Worm (Caenorhabditis elegans) whole organism, late embryonic: ENCODE data around the gene gcna-1.

Experiments
- C38D4.7 ChIP-seq: fragments of 200-800 bp; sonication (Bioruptor generic); optimal IDR thresholded peaks from 2 replicates; lab custom pipeline; 2018; ENCODE audit warnings: mild to moderate bottlenecking, missing genetic modification characterization, moderate library complexity, missing compliant biosample characterization
- F13H6.1 ChIP-seq: sonication (generic microtip); optimal IDR thresholded peaks from 2 replicates; lab custom pipeline; 2016; ENCODE audit warnings: missing genetic modification characterization, missing compliant biosample characterization
- K09A11.1 ChIP-seq: sonication (generic microtip); optimal IDR thresholded peaks from 2 replicates; lab custom pipeline; 2017; ENCODE audit warnings: antibody characterized with exemption, mild to moderate bottlenecking, missing genetic modification characterization, missing compliant biosample characterization; ENCODE audit not compliant: insufficient read depth
- ahr-1 ChIP-seq: sonication (generic microtip); optimal IDR thresholded peaks from 2 replicates; lab custom pipeline; 2016; ENCODE audit warnings: missing genetic modification characterization, missing compliant biosample characterization
- ama-1 ChIP-seq: fragments of 150-350 bp; optimal IDR thresholded peaks from 2 replicates; lab custom pipeline; 2014
- ceh-18 ChIP-seq: sonication (generic microtip); optimal IDR thresholded peaks from 2 replicates; lab custom pipeline; 2016; ENCODE audit warnings: missing genetic modification characterization, missing compliant biosample characterization
- ceh-2 ChIP-seq: sonication (generic microtip); optimal IDR thresholded peaks from 2 replicates; lab custom pipeline; 2016; ENCODE audit warnings: missing genotype, missing genetic modification characterization, missing compliant biosample characterization
- ceh-22 ChIP-seq: sonication (generic microtip); optimal IDR thresholded peaks from 2 replicates; lab custom pipeline; 2017; ENCODE audit warnings: missing biosample characterization, missing genetic modification characterization
- ceh-24 ChIP-seq: sonication (generic microtip); optimal IDR thresholded peaks from 2 replicates; lab custom pipeline; 2016; ENCODE audit warnings: mild to moderate bottlenecking, missing genetic modification characterization, missing compliant biosample characterization
- ceh-31 ChIP-seq: sonication (generic microtip); optimal IDR thresholded peaks from 2 replicates; lab custom pipeline; 2016; ENCODE audit warnings: missing genetic modification characterization, missing compliant biosample characterization
- ceh-6 ChIP-seq: fragments of 200-800 bp; sonication (Bioruptor generic); optimal IDR thresholded peaks from 2 replicates; lab custom pipeline; 2018; ENCODE audit warnings: mild to moderate bottlenecking, missing genetic modification characterization, missing compliant biosample characterization
- elt-4 ChIP-seq: sonication (generic microtip); optimal IDR thresholded peaks from 2 replicates; lab custom pipeline; 2016; ENCODE audit warnings: missing genetic modification characterization, missing compliant biosample characterization
- ets-4 ChIP-seq: sonication (generic microtip); optimal IDR thresholded peaks from 2 replicates; lab custom pipeline; 2016; ENCODE audit warnings: missing genetic modification characterization, missing compliant biosample characterization
- eyg-1 ChIP-seq: sonication (generic microtip); optimal IDR thresholded peaks from 2 replicates; lab custom pipeline; 2016; ENCODE audit warnings: missing genotype, missing genetic modification characterization, missing compliant biosample characterization
- fkh-10 ChIP-seq: fragments of 150-350 bp; optimal IDR thresholded peaks from 2 replicates; lab custom pipeline; 2014; ENCODE audit warnings: missing biosample characterization, missing genetic modification reagents, missing genetic modification characterization
- hlh-15 ChIP-seq: sonication (generic microtip); optimal IDR thresholded peaks from 2 replicates; lab custom pipeline; 2016; ENCODE audit warnings: missing genetic modification characterization, missing compliant biosample characterization
- lin-11 ChIP-seq: fragments of 200-800 bp; sonication (Bioruptor generic); optimal IDR thresholded peaks from 2 replicates; lab custom pipeline; 2018; ENCODE audit warnings: mild to moderate bottlenecking, missing genetic modification characterization, missing compliant biosample characterization
- madf-2 ChIP-seq: sonication (generic microtip); optimal IDR thresholded peaks from 2 replicates; lab custom pipeline; 2017; ENCODE audit warnings: missing genetic modification characterization, missing compliant biosample characterization
- mec-3 ChIP-seq: sonication (generic microtip); optimal IDR thresholded peaks from 2 replicates; lab custom pipeline; 2016; ENCODE audit warnings: borderline replicate concordance, missing genetic modification characterization, missing compliant biosample characterization
- nhr-11 ChIP-seq: fragments of 150-350 bp; optimal IDR thresholded peaks from 2 replicates; lab custom pipeline; 2014; ENCODE audit warnings: missing biosample characterization, missing genetic modification characterization
- nhr-232 ChIP-seq: sonication (generic microtip); optimal IDR thresholded peaks from 2 replicates; lab custom pipeline; 2016; ENCODE audit warnings: missing genetic modification characterization, missing compliant biosample characterization
- npax-4 ChIP-seq: sonication (generic microtip); optimal IDR thresholded peaks from 2 replicates; lab custom pipeline; 2016; ENCODE audit warnings: missing genetic modification characterization, missing compliant biosample characterization
- odd-2 ChIP-seq: sonication (generic microtip); optimal IDR thresholded peaks from 2 replicates; lab custom pipeline; 2017; ENCODE audit warnings: antibody characterized with exemption, mild to moderate bottlenecking, missing genetic modification characterization, missing compliant biosample characterization
- pag-3 ChIP-seq: sonication (generic microtip); optimal IDR thresholded peaks from 2 replicates; lab custom pipeline; 2016; ENCODE audit warnings: missing compliant biosample characterization, missing genetic modification characterization, borderline replicate concordance
- pat-9 ChIP-seq: fragments of 200-800 bp; sonication (Bioruptor generic); optimal IDR thresholded peaks from 2 replicates; lab custom pipeline; 2018; ENCODE audit warnings: mild to moderate bottlenecking, missing genetic modification characterization, moderate library complexity, missing compliant biosample characterization
- pax-1 ChIP-seq: fragments of 150-350 bp; optimal IDR thresholded peaks from 2 replicates; lab custom pipeline; 2014; ENCODE audit warnings: missing biosample characterization, missing genetic modification characterization
- pqm-1 ChIP-seq: sonication (generic microtip); optimal IDR thresholded peaks from 2 replicates; lab custom pipeline; 2016; ENCODE audit warnings: missing genetic modification characterization, missing compliant biosample characterization
- rnt-1 ChIP-seq: sonication (generic microtip); optimal IDR thresholded peaks from 2 replicates; lab custom pipeline; 2016; ENCODE audit warnings: missing genetic modification characterization, missing compliant biosample characterization
- tbx-2 ChIP-seq: sonication (generic microtip); optimal IDR thresholded peaks from 2 replicates; lab custom pipeline; 2016; ENCODE audit warnings: missing genetic modification characterization, missing compliant biosample characterization
- tbx-7 ChIP-seq: sonication (generic microtip); optimal IDR thresholded peaks from 2 replicates; lab custom pipeline; 2016; ENCODE audit warnings: missing genotype, missing genetic modification characterization, missing compliant biosample characterization
- ttx-3 ChIP-seq: sonication (generic microtip); optimal IDR thresholded peaks from 2 replicates; lab custom pipeline; 2016; ENCODE audit warnings: missing genetic modification reagents, missing genetic modification characterization, missing compliant biosample characterization
- unc-3 ChIP-seq, 2 experiments: fragments of 200-800 bp in 1 of 2; sonication (Bioruptor generic) in 1 of 2; sonication (generic microtip) in 1 of 2; conservative IDR thresholded peaks in 1 of 2; optimal IDR thresholded peaks in 1 of 2; 2 replicates each; pipeline versions ENCODE4 v1.3.6 to Lab custom; 2016 to 2022; ENCODE audit warnings: missing compliant biosample characterization in 2 of 2, missing genetic modification characterization in 2 of 2, missing genetic modification reagents in 1 of 2
- unc-42 ChIP-seq: sonication (generic microtip); optimal IDR thresholded peaks from 2 replicates; lab custom pipeline; 2016; ENCODE audit warnings: missing genotype, missing genetic modification characterization, missing compliant biosample characterization
- unc-55 ChIP-seq: sonication (generic microtip); optimal IDR thresholded peaks from 2 replicates; lab custom pipeline; 2017; ENCODE audit warnings: missing biosample characterization, missing genetic modification reagents, missing genetic modification characterization
- unc-86 ChIP-seq: sonication (generic microtip); optimal IDR thresholded peaks from 2 replicates; lab custom pipeline; 2016; ENCODE audit warnings: missing genetic modification characterization, missing compliant biosample characterization
- zip-5 ChIP-seq: sonication (generic microtip); optimal IDR thresholded peaks from 2 replicates; lab custom pipeline; 2016; ENCODE audit warnings: missing genetic modification characterization, missing compliant biosample characterization
- ztf-16 ChIP-seq: sonication (generic microtip); optimal IDR thresholded peaks from 2 replicates; lab custom pipeline; 2017; ENCODE audit warnings: missing genetic modification characterization, missing compliant biosample characterization

gcna-1 gene

DNA sequence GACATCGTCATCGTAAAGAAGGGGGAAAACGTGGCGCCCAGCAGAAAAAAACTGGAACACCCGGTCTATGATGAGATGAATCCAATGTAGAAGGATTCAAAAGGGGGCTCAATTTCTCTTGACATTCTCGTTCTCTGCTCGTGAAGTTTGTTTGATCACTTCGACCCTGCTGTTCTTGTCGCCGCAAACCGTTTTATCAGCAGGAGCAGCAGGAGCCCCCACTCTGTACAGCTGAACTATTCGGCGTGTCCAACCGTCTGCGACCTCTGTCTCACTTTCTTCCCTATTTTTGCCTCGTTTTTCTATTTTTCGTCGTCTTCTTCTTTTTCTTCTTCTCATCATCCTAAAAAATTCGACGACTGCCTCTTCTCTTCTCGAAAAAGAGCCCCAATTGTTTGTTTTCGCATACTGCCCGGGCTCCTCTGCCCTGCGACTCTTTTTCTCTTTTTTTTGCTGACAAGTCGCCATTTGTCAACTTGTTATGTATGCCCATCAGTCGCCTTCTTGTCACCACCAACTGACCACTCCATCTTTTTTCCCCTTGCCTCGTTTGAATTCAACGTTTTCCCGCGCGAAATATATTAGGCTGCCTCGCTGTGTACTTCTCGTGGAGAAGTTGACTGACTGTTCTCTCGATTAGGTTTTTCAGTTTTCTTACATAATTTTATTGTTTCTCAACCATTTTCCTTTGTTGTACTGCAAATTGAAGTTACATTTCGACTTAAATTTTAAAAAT is 19.7 kb downstream of the gcna-1 start:
- TF ChIP-seq rnt-1 (tag; lab: Kevin White, UChicago), result no peak
- TF ChIP-seq nhr-232 (tag; lab: Kevin White, UChicago), result no peak
- TF ChIP-seq ceh-31 (tag; lab: Kevin White, UChicago), result no peak
- TF ChIP-seq mec-3 (tag; lab: Kevin White, UChicago), result peak; percentile 42
- no peak for TF ChIP-seq ttx-3 (tag; lab: Kevin White, UChicago)
- peak; percentile 5 for TF ChIP-seq ceh-18 (tag; lab: Kevin White, UChicago)
- TF ChIP-seq unc-86 (tag; lab: Kevin White, UChicago), result no peak
- TF ChIP-seq unc-55 (GFP tag; lab: Kevin White, UChicago), result peak; percentile 63
- TF ChIP-seq K09A11.1 (tag; lab: Kevin White, UChicago), result no peak
- peak; percentile 0 for TF ChIP-seq ets-4
- TF ChIP-seq unc-42, result peak; percentile 8
- TF ChIP-seq madf-2 (tag; lab: Kevin White, UChicago), result no peak
- no peak for TF ChIP-seq ceh-2 (tag; lab: Kevin White, UChicago)
- TF ChIP-seq ztf-16 (tag; lab: Kevin White, UChicago), result no peak
- no peak for TF ChIP-seq pag-3 (tag; lab: Kevin White, UChicago)
- TF ChIP-seq hlh-15 (tag; lab: Kevin White, UChicago), result no peak
- no peak for TF ChIP-seq ama-1
- TF ChIP-seq nhr-11 (tag; lab: Kevin White, UChicago), result no peak
- no peak for TF ChIP-seq tbx-7
- no peak for TF ChIP-seq fkh-10 (GFP tag; lab: Kevin White, UChicago)

DNA sequence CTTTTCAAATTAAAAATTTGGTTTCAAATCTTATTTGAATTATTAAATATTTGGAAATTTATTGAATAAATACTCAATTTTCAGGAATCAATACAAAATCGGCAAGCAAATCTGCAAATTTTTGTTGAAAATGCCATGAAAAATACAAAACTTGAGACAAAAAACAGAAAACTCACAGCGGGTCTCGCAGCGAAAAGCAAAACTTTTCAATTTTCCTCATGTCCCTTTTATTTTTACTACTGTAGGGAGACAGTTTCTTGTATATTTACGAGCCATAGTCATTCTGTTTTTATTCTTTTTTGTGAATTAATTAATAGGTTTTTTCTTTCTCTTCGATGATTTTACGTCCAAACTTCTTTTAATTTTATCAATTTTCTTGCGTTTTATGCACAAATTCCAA is 20.4 kb downstream of the gcna-1 start:
- no peak for TF ChIP-seq tbx-7
- no peak for TF ChIP-seq lin-11 (tag; lab: Kevin White, UChicago)
- no peak for TF ChIP-seq C38D4.7 (GFP tag; lab: Kevin White, UChicago)
- TF ChIP-seq odd-2 (tag; lab: Kevin White, UChicago), result no peak
- TF ChIP-seq unc-3 (GFP tag; conservative IDR thresholded peaks at IDR 0.05; lab: Robert Waterston, UW), result no peak
- TF ChIP-seq unc-3 (tag; optimal IDR thresholded peaks at IDR 0.05; lab: Kevin White, UChicago), result no peak
- no peak for TF ChIP-seq ceh-6 (GFP tag; lab: Kevin White, UChicago)
- TF ChIP-seq pat-9 (tag; lab: Kevin White, UChicago), result no peak
- no peak for TF ChIP-seq ahr-1 (tag; lab: Kevin White, UChicago)
- no peak for TF ChIP-seq pax-1
- no peak for TF ChIP-seq zip-5 (tag; lab: Kevin White, UChicago)
- TF ChIP-seq F13H6.1 (tag; lab: Kevin White, UChicago), result no peak
- no peak for TF ChIP-seq ets-4
- TF ChIP-seq ceh-24, result no peak
- TF ChIP-seq ceh-22 (tag; lab: Kevin White, UChicago), result no peak
- TF ChIP-seq elt-4, result no peak
- TF ChIP-seq npax-4 (tag; lab: Kevin White, UChicago), result no peak
- no peak for TF ChIP-seq pag-3 (tag; lab: Kevin White, UChicago)
- TF ChIP-seq ceh-2 (tag; lab: Kevin White, UChicago), result no peak
- no peak for TF ChIP-seq pqm-1 (tag; lab: Kevin White, UChicago)
- TF ChIP-seq, all 69 proteins: peak for 0

DNA sequence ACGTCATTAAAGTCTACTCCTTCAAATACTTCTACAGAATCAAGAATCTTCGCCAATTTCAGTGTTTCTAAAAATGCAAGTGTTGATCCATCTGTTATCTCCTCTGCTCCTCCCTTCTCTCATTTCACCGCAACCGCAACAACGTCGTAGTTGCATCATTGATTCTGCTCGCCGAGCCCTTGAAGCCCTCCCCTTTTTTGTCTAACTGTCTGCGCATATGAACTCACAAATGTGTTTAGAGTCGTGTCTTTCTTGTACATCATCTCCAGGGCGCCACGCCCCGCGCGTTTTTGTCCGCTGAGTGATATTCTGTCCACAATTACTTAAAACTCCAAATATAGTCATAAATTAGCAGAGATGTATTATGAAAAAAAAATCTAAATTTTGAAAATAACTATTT is 20.9 kb downstream of the gcna-1 start:
- TF ChIP-seq ceh-31 (tag; lab: Kevin White, UChicago), result peak; percentile 29
- TF ChIP-seq tbx-2 (tag; lab: Kevin White, UChicago), result peak; percentile 0
- no peak for TF ChIP-seq rnt-1 (tag; lab: Kevin White, UChicago)
- no peak for TF ChIP-seq eyg-1
- TF ChIP-seq unc-42, result peak; percentile 72
- TF ChIP-seq, all 69 proteins: peak for 3
